Fruit fly (Drosophila melanogaster) whole organism, wandering third instar larva: ENCODE results near the gene Oseg5.

Experiments
- brk ChIP-seq: fragments of 200-800 bp; sonication (Bioruptor generic); optimal IDR thresholded peaks from 2 replicates; lab custom pipeline; 2016; ENCODE audit warnings: missing biosample characterization, mild to moderate bottlenecking, missing genetic modification characterization
- dsf ChIP-seq: sonication (Bioruptor generic); optimal IDR thresholded peaks from 2 replicates; lab custom pipeline; 2016; ENCODE audit warnings: missing biosample characterization, missing genetic modification characterization, borderline replicate concordance

DNA sequence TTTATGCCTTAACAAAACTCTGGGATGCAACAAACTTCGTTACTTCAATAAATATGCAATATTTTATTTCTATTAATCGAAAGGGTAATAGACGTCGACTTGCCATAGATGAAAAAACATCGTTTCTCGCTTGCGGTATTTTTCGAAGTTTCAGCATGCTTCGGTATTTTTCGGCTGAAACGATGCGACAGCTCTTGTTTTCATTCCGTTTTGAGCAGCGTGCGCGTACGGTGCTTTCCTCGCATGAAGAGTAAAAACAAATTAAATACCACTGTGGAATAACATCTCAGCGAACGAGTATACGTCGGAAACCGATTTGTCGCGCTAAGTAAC is 38.2 kb downstream of the Oseg5 start, which contains the start of gene CG9328:
- TF ChIP-seq dsf (no peak), brk (peak; percentile 27)
